Worm (Caenorhabditis elegans): ENCODE data around the gene M106.2.

M106.2 gene

ce11 chrII:10867219-10867618 is 17.4 kb upstream of the M106.2 start (continued):
- TF ChIP-seq ctbp-1 (GFP tag; IDR thresholded peaks at IDR 0.05): no peak

ce11 chrII:10862749-10863656 is 13.2 kb upstream of the M106.2 start:
- TF ChIP-seq aly-2 (tag; optimal IDR thresholded peaks at IDR 0.05) (no peak), lin-15B (tag; optimal IDR thresholded peaks at IDR 0.05) (no peak), lin-39 (tag; optimal IDR thresholded peaks at IDR 0.05) (no peak), ztf-7 (tag; optimal IDR thresholded peaks at IDR 0.05) (no peak), nhr-28 (tag; optimal IDR thresholded peaks at IDR 0.05) (no peak), dpl-1 (GFP tag; optimal IDR thresholded peaks at IDR 0.05) (peak; percentile 19), nhr-6 (tag; optimal IDR thresholded peaks at IDR 0.05) (peak; percentile 11), mxl-2 (GFP tag; conservative IDR thresholded peaks at IDR 0.05) (no peak), D1046.2 (GFP tag; IDR thresholded peaks at IDR 0.05) (no peak), T20F7.1 (GFP tag; optimal IDR thresholded peaks at IDR 0.05) (no peak), saeg-2 (GFP tag; IDR thresholded peaks at IDR 0.05) (no peak), skn-1 (tag; optimal IDR thresholded peaks at IDR 0.05) (no peak), pha-4 (GFP tag; IDR thresholded peaks at IDR 0.05) (no peak; the same call in 1 of the 2 replicates), pha-4 (tag; optimal IDR thresholded peaks at IDR 0.05) (no peak), nhr-25 (tag; optimal IDR thresholded peaks at IDR 0.05; ENCODE audit: borderline replicate concordance, insufficient read depth) (peak; percentile 41), ama-1 (optimal IDR thresholded peaks at IDR 0.05) (no peak), hif-1 (tag; optimal IDR thresholded peaks at IDR 0.05) (no peak), aha-1 (tag) (no peak), sdz-12 (GFP tag; optimal IDR thresholded peaks at IDR 0.05) (no peak), ceh-28 (tag; optimal IDR thresholded peaks at IDR 0.05) (no peak), ceh-32 (tag; optimal IDR thresholded peaks at IDR 0.05; ENCODE audit: poor library complexity) (no peak), pqm-1 (tag; optimal IDR thresholded peaks at IDR 0.05) (no peak), nhr-41 (GFP tag; IDR thresholded peaks at IDR 0.05) (no peak), daf-16 (GFP tag; optimal IDR thresholded peaks at IDR 0.05) (no peak), daf-16 (tag; optimal IDR thresholded peaks at IDR 0.05) (no peak), R02D3.7 (tag; optimal IDR thresholded peaks at IDR 0.05) (no peak), mep-1 (tag; optimal IDR thresholded peaks at IDR 0.05) (no peak), ceh-82 (tag; optimal IDR thresholded peaks at IDR 0.05) (no peak), lin-1 (GFP tag; IDR thresholded peaks at IDR 0.05) (no peak), zip-11 (GFP tag; IDR thresholded peaks at IDR 0.05) (no peak), Y5F2A.4 (GFP tag; optimal IDR thresholded peaks at IDR 0.05) (no peak), lin-29 (GFP tag; IDR thresholded peaks at IDR 0.05) (no peak), F10B5.3 (tag; optimal IDR thresholded peaks at IDR 0.05) (no peak), nhr-102 (tag; optimal IDR thresholded peaks at IDR 0.05) (no peak), Y75B8A.6 (GFP tag; IDR thresholded peaks at IDR 0.05) (no peak), nhr-76 (tag; optimal IDR thresholded peaks at IDR 0.05) (no peak), spr-3 (GFP tag; optimal IDR thresholded peaks at IDR 0.05) (no peak), madf-5 (GFP tag; IDR thresholded peaks at IDR 0.05) (no peak), ceh-20 (GFP tag; IDR thresholded peaks at IDR 0.05) (no peak), F26F4.8 (GFP tag; conservative IDR thresholded peaks at IDR 0.05) (no peak), tra-1 (GFP tag; IDR thresholded peaks at IDR 0.05) (no peak), F37D6.2 (tag; optimal IDR thresholded peaks at IDR 0.05) (no peak), hlh-11 (tag; optimal IDR thresholded peaks at IDR 0.05) (peak; percentile 3), duxl-1 (tag; optimal IDR thresholded peaks at IDR 0.05; ENCODE audit: poor library complexity) (no peak), daf-8 (GFP tag; IDR thresholded peaks at IDR 0.05) (no peak), dmd-9 (GFP tag; IDR thresholded peaks at IDR 0.05) (no peak), dmd-6 (GFP tag; IDR thresholded peaks at IDR 0.05) (peak; percentile 35; the same call in 1 of the 2 replicates), jun-1 (tag; optimal IDR thresholded peaks at IDR 0.05) (no peak)
